Worm (Caenorhabditis elegans) whole organism, young adult: ENCODE data around the gene lmtr-2.

Experiments used
- F23B12.7 ChIP-seq: sonication (generic microtip); optimal IDR thresholded peaks from 2 replicates; lab custom pipeline; 2017; ENCODE audit warnings: missing genetic modification characterization, mild to moderate bottlenecking, missing compliant biosample characterization, antibody characterized with exemption, moderate library complexity; ENCODE audit not compliant: insufficient read depth
- F33H1.4 ChIP-seq: fragments of 200-800 bp; sonication (Bioruptor generic); IDR thresholded peaks from 2 replicates; pipeline ENCODE4 v1.3.6; 2022; ENCODE audit warnings: missing genetic modification reagents, missing genetic modification characterization, missing compliant biosample characterization
- Y67H2A.10 ChIP-seq: fragments of 200-800 bp; sonication (Bioruptor generic); conservative IDR thresholded peaks from 2 replicates; pipeline ENCODE4 v1.3.6; 2022; ENCODE audit warnings: missing genetic modification reagents, missing genetic modification characterization, missing compliant biosample characterization
- ccch-3 ChIP-seq: fragments of 200-800 bp; sonication (Bioruptor generic); optimal IDR thresholded peaks from 2 replicates; lab custom pipeline; 2018; ENCODE audit warnings: mild to moderate bottlenecking, missing genetic modification characterization, missing compliant biosample characterization
- cebp-1 ChIP-seq, 2 experiments: fragments of 200-800 bp in 1 of 2; sonication (Bioruptor generic) in 1 of 2; sonication (generic microtip) in 1 of 2; IDR thresholded peaks in 1 of 2; optimal IDR thresholded peaks in 1 of 2; 2 replicates each; pipeline versions ENCODE4 v1.3.6 to Lab custom; 2017 to 2022; ENCODE audit warnings: missing compliant biosample characterization in 2 of 2, missing genetic modification characterization in 2 of 2, mild to moderate bottlenecking in 1 of 2, missing genetic modification reagents in 1 of 2, moderate library complexity in 1 of 2
- ets-4 ChIP-seq: fragments of 200-800 bp; sonication (Bioruptor generic); optimal IDR thresholded peaks from 2 replicates; lab custom pipeline; 2018; ENCODE audit warnings: mild to moderate bottlenecking, missing genetic modification characterization, missing compliant biosample characterization
- hlh-12 ChIP-seq: sonication (generic microtip); optimal IDR thresholded peaks from 2 replicates; lab custom pipeline; 2016; ENCODE audit warnings: missing genetic modification characterization, missing compliant biosample characterization
- lin-35 ChIP-seq, 3 experiments: fragments of 150-350 bp in 2 of 3; sonication (generic microtip) in 1 of 3; optimal IDR thresholded peaks; 2 replicates each; lab custom pipeline; 2014 to 2018; ENCODE audit warnings: missing biosample characterization in 3 of 3, missing genetic modification characterization in 3 of 3, missing genetic modification reagents in 3 of 3
- nfya-2 ChIP-seq: fragments of 200-800 bp; sonication (Bioruptor generic); IDR thresholded peaks from 2 replicates; pipeline ENCODE4 v1.3.6; 2022; ENCODE audit warnings: missing genetic modification reagents, missing genetic modification characterization, missing compliant biosample characterization
- nhr-80 ChIP-seq: sonication (generic microtip); optimal IDR thresholded peaks from 2 replicates; lab custom pipeline; 2016; ENCODE audit warnings: missing genetic modification characterization, missing compliant biosample characterization
- tbx-9 ChIP-seq: sonication (generic microtip); optimal IDR thresholded peaks from 2 replicates; lab custom pipeline; 2016; ENCODE audit warnings: borderline replicate concordance, missing genetic modification characterization, inconsistent platforms, missing compliant biosample characterization
- unc-130 ChIP-seq: sonication (generic microtip); optimal IDR thresholded peaks from 2 replicates; lab custom pipeline; 2016; ENCODE audit warnings: missing genetic modification reagents, missing genetic modification characterization, missing compliant biosample characterization
- unc-62 ChIP-seq: fragments of 150-350 bp; optimal IDR thresholded peaks from 2 replicates; lab custom pipeline; 2014; ENCODE audit warnings: missing biosample characterization, missing genetic modification reagents, missing genetic modification characterization

ce11 chrV:8035947-8036346 lies 25.0 kb upstream of the lmtr-2 start, which contains the start of gene ZC513.14:
- TF ChIP-seq F23B12.7 (tag; lab: Kevin White, UChicago) (no peak), nfya-2 (GFP tag; lab: Robert Waterston, UW) (no peak), lin-35 (GFP tag; optimal IDR thresholded peaks at IDR 0.05; lab: Kevin White, UChicago) (no peak), hlh-12 (tag; lab: Kevin White, UChicago) (no peak), nhr-80 (no peak), unc-62 (GFP tag; lab: Kevin White, UChicago) (no peak), ccch-3 (GFP tag; lab: Kevin White, UChicago) (no peak), Y67H2A.10 (GFP tag; lab: Robert Waterston, UW) (no peak), tbx-9 (tag; lab: Kevin White, UChicago) (no peak), cebp-1 (GFP tag; IDR thresholded peaks at IDR 0.05; lab: Robert Waterston, UW) (no peak), cebp-1 (tag; optimal IDR thresholded peaks at IDR 0.05; lab: Kevin White, UChicago) (no peak), ets-4 (GFP tag; lab: Kevin White, UChicago) (no peak), unc-130 (GFP tag; lab: Kevin White, UChicago) (no peak), F33H1.4 (GFP tag; lab: Robert Waterston, UW) (no peak)
